Fruit fly (Drosophila melanogaster) whole organism, embryonic: Measurements from ENCODE around the gene CG10365.

Experiments
- Ada2b ChIP-seq: fragments of 200-800 bp; sonication (Bioruptor generic); IDR thresholded peaks from 2 replicates; pipeline ENCODE4 v1.3.6; 2022; ENCODE audit warnings: missing biosample characterization, missing genetic modification characterization
- B-H1 ChIP-seq: fragments of 200-800 bp; sonication (Bioruptor generic); IDR thresholded peaks from 3 replicates; pipeline ENCODE4 v1.3.6; 2022; ENCODE audit warnings: missing biosample characterization, missing genetic modification characterization
- CG10654 ChIP-seq: fragments of 200-800 bp; sonication (Bioruptor generic); optimal IDR thresholded peaks from 2 replicates; lab custom pipeline; 2016; ENCODE audit warnings: missing biosample characterization, missing genetic modification characterization
- CG12071 ChIP-seq: fragments of 200-800 bp; sonication (Bioruptor generic); optimal IDR thresholded peaks from 3 replicates; lab custom pipeline; 2018; ENCODE audit warnings: missing biosample characterization, mild to moderate bottlenecking, missing genetic modification characterization
- CG1233 ChIP-seq: fragments of 200-800 bp; sonication (Bioruptor generic); optimal IDR thresholded peaks from 4 replicates; lab custom pipeline; 2018; ENCODE audit warnings: missing biosample characterization, mild to moderate bottlenecking, missing genetic modification characterization
- CG13123 ChIP-seq: fragments of 200-800 bp; sonication (Bioruptor generic); optimal IDR thresholded peaks from 2 replicates; lab custom pipeline; 2016; ENCODE audit warnings: missing biosample characterization, missing genetic modification characterization
- CG14860 ChIP-seq: fragments of 200-800 bp; sonication (Bioruptor generic); IDR thresholded peaks from 3 replicates; pipeline ENCODE4 v1.3.6; 2022; ENCODE audit warnings: missing biosample characterization, missing genetic modification characterization; ENCODE audit not compliant: partially characterized antibody
- CG14965 ChIP-seq: fragments of 200-800 bp; sonication (Bioruptor generic); optimal IDR thresholded peaks from 2 replicates; lab custom pipeline; 2016; ENCODE audit warnings: missing biosample characterization, missing genetic modification characterization, borderline replicate concordance
- CG15011 ChIP-seq: fragments of 200-800 bp; sonication (Bioruptor generic); optimal IDR thresholded peaks from 3 replicates; lab custom pipeline; 2018; ENCODE audit warnings: missing biosample characterization, mild to moderate bottlenecking, missing genetic modification characterization
- CG15073 ChIP-seq: fragments of 200-800 bp; sonication (Bioruptor generic); optimal IDR thresholded peaks from 2 replicates; lab custom pipeline; 2016; ENCODE audit warnings: missing biosample characterization, missing genetic modification characterization
- CG15269 ChIP-seq: fragments of 200-800 bp; sonication (Bioruptor generic); optimal IDR thresholded peaks from 2 replicates; lab custom pipeline; 2018; ENCODE audit warnings: missing biosample characterization, mild to moderate bottlenecking, missing genetic modification characterization, moderate library complexity
- CG1529 ChIP-seq: fragments of 200-800 bp; sonication (Bioruptor generic); optimal IDR thresholded peaks from 3 replicates; lab custom pipeline; 2018; ENCODE audit warnings: missing biosample characterization, missing genetic modification characterization
- CG15601 ChIP-seq: fragments of 200-800 bp; sonication (Bioruptor generic); optimal IDR thresholded peaks from 3 replicates; lab custom pipeline; 2019; ENCODE audit warnings: missing biosample characterization, mild to moderate bottlenecking, missing genetic modification characterization, moderate library complexity
- CG16779 ChIP-seq: fragments of 200-800 bp; sonication (Bioruptor generic); IDR thresholded peaks from 2 replicates; pipeline ENCODE4 v1.3.6; 2022; ENCODE audit warnings: missing biosample characterization, missing genetic modification characterization
- CG17361 ChIP-seq: fragments of 200-800 bp; sonication (Bioruptor generic); IDR thresholded peaks from 3 replicates; pipeline ENCODE4 v1.3.6; 2022; ENCODE audit warnings: missing biosample characterization, missing genetic modification characterization
- CG18262 ChIP-seq: fragments of 200-800 bp; optimal IDR thresholded peaks from 3 replicates; lab custom pipeline; 2019; ENCODE audit warnings: missing biosample characterization, mild to moderate bottlenecking, missing genetic modification characterization, moderate library complexity
- CG3726 ChIP-seq: fragments of 200-800 bp; sonication (Bioruptor generic); IDR thresholded peaks from 3 replicates; pipeline ENCODE4, ENCODE4 v1.3.6; 2022; ENCODE audit warnings: missing biosample characterization, missing genetic modification characterization
- CG4820 ChIP-seq: fragments of 200-800 bp; sonication (Bioruptor generic); optimal IDR thresholded peaks from 3 replicates; lab custom pipeline; 2016; ENCODE audit warnings: missing biosample characterization, missing genetic modification characterization
- CG5245 ChIP-seq: fragments of 200-800 bp; sonication (Bioruptor generic); optimal IDR thresholded peaks from 3 replicates; lab custom pipeline; 2016; ENCODE audit warnings: missing biosample characterization, missing genetic modification characterization
- CG6791 ChIP-seq: fragments of 200-800 bp; sonication (Bioruptor generic); IDR thresholded peaks from 3 replicates; pipeline ENCODE4 v1.3.6; 2022; ENCODE audit warnings: missing biosample characterization, missing genetic modification characterization; ENCODE audit not compliant: partially characterized antibody
- CG7745 ChIP-seq: fragments of 200-800 bp; sonication (Bioruptor generic); optimal IDR thresholded peaks from 2 replicates; lab custom pipeline; 2018; ENCODE audit warnings: missing biosample characterization, mild to moderate bottlenecking, missing genetic modification characterization, moderate library complexity
- CG7839 ChIP-seq: fragments of 200-800 bp; sonication (Bioruptor generic); optimal IDR thresholded peaks from 3 replicates; lab custom pipeline; 2018; ENCODE audit warnings: missing biosample characterization, mild to moderate bottlenecking, missing genetic modification characterization, moderate library complexity
- CG9437 ChIP-seq: fragments of 200-800 bp; sonication (Bioruptor generic); optimal IDR thresholded peaks from 2 replicates; lab custom pipeline; 2018; ENCODE audit warnings: missing biosample characterization, mild to moderate bottlenecking, missing genetic modification characterization
- Dfd ChIP-seq, 2 experiments: fragments of >200 bp; optimal IDR thresholded peaks; 2 replicates each; lab custom pipeline; 2017; ENCODE audit warnings: missing biosample characterization in 2 of 2, missing genetic modification characterization in 2 of 2
- ERR ChIP-seq: fragments of 200-800 bp; sonication (Bioruptor generic); optimal IDR thresholded peaks from 2 replicates; lab custom pipeline; 2016; ENCODE audit warnings: missing biosample characterization, missing genetic modification characterization
- Ets65A ChIP-seq: fragments of 200-800 bp; sonication (Bioruptor generic); peaks from one replicate; lab custom pipeline; 2016; ENCODE audit warnings: missing biosample characterization, missing genetic modification characterization
- Hsf ChIP-seq: fragments of 200-800 bp; sonication (Bioruptor generic); optimal IDR thresholded peaks from 3 replicates; lab custom pipeline; 2016; ENCODE audit warnings: missing biosample characterization, missing genetic modification characterization
- Lpt ChIP-seq: fragments of >200 bp; optimal IDR thresholded peaks from 2 replicates; lab custom pipeline; 2018; ENCODE audit warnings: missing biosample characterization, missing genetic modification characterization
- MESR4 ChIP-seq: fragments of 200-800 bp; sonication (Bioruptor generic); optimal IDR thresholded peaks from 2 replicates; lab custom pipeline; 2018; ENCODE audit warnings: missing biosample characterization, mild to moderate bottlenecking, missing genetic modification characterization, moderate library complexity
- NK7.1 ChIP-seq: fragments of 200-800 bp; sonication (Bioruptor generic); optimal IDR thresholded peaks from 3 replicates; lab custom pipeline; 2016; ENCODE audit warnings: missing biosample characterization, missing genetic modification characterization
- Nf-YB ChIP-seq: fragments of 200-800 bp; sonication (Bioruptor generic); optimal IDR thresholded peaks from 3 replicates; lab custom pipeline; 2019; ENCODE audit warnings: missing biosample characterization, mild to moderate bottlenecking, missing genetic modification characterization, moderate library complexity
- Sin3A ChIP-seq: fragments of >200 bp; optimal IDR thresholded peaks from 2 replicates; lab custom pipeline; 2018
- Spps ChIP-seq: fragments of 200-800 bp; sonication (Bioruptor generic); optimal IDR thresholded peaks from 2 replicates; lab custom pipeline; 2018; ENCODE audit warnings: missing biosample characterization, mild to moderate bottlenecking, missing genetic modification characterization
- Sry-β ChIP-seq: fragments of 200-800 bp; sonication (Bioruptor generic); optimal IDR thresholded peaks from 2 replicates; lab custom pipeline; 2018; ENCODE audit warnings: missing biosample characterization, mild to moderate bottlenecking, missing genetic modification characterization, moderate library complexity
- Stat92E ChIP-seq, 3 experiments: fragments of >200 bp in 2 of 3; fragments of 200-800 bp in 1 of 3; sonication (Bioruptor generic) in 1 of 3; optimal IDR thresholded peaks; 2 replicates each; lab custom pipeline; 2017 to 2019; ENCODE audit warnings: missing biosample characterization in 3 of 3, missing genetic modification characterization in 3 of 3, mild to moderate bottlenecking in 1 of 3, moderate library complexity in 1 of 3
- Taf1 ChIP-seq: fragments of 200-800 bp; sonication (Bioruptor generic); IDR thresholded peaks from 2 replicates; pipeline ENCODE4 v1.3.6; 2022; ENCODE audit warnings: missing biosample characterization, missing genetic modification characterization
- Vsx1 ChIP-seq: fragments of 200-800 bp; sonication (Bioruptor generic); optimal IDR thresholded peaks from 2 replicates; lab custom pipeline; 2017; ENCODE audit warnings: missing biosample characterization, mild to moderate bottlenecking, missing genetic modification characterization, missing genetic modification reagents
- bigmax ChIP-seq: fragments of 200-800 bp; sonication (Bioruptor generic); optimal IDR thresholded peaks from 2 replicates; lab custom pipeline; 2018; ENCODE audit warnings: missing biosample characterization, mild to moderate bottlenecking, missing genetic modification characterization
- gce ChIP-seq: fragments of 200-800 bp; sonication (Bioruptor generic); IDR thresholded peaks from 3 replicates; pipeline ENCODE4 v1.3.6; 2022; ENCODE audit warnings: missing biosample characterization, missing genetic modification characterization
- kay ChIP-seq: fragments of 200-800 bp; sonication (Bioruptor generic); optimal IDR thresholded peaks from 2 replicates; lab custom pipeline; 2016; ENCODE audit warnings: missing biosample characterization, missing genetic modification characterization
- mld ChIP-seq: fragments of 200-800 bp; sonication (Bioruptor generic); IDR thresholded peaks from 3 replicates; pipeline ENCODE4 v1.3.6; 2022; ENCODE audit warnings: missing biosample characterization, missing genetic modification characterization; ENCODE audit not compliant: partially characterized antibody
- nerfin-1 ChIP-seq: fragments of 200-800 bp; sonication (Bioruptor generic); optimal IDR thresholded peaks from 3 replicates; lab custom pipeline; 2019; ENCODE audit warnings: missing biosample characterization, mild to moderate bottlenecking, missing genetic modification characterization, moderate library complexity
- otp ChIP-seq: fragments of 200-800 bp; sonication (Bioruptor generic); IDR thresholded peaks from 3 replicates; pipeline ENCODE4, ENCODE4 v1.3.6; 2022; ENCODE audit warnings: missing biosample characterization, missing genetic modification characterization
- pan ChIP-seq, 4 experiments: fragments of >200 bp in 3 of 4; fragments of 200-800 bp in 1 of 4; sonication (Bioruptor generic) in 1 of 4; optimal IDR thresholded peaks in 3 of 4; IDR thresholded peaks in 1 of 4; 2 replicates each; pipeline versions ENCODE4 v1.3.6 to Lab custom; 2017 to 2022; ENCODE audit warnings: missing biosample characterization in 2 of 4, missing genetic modification characterization in 2 of 4, mixed read lengths in 1 of 4
- pho ChIP-seq: fragments of 200-800 bp; sonication (Bioruptor generic); optimal IDR thresholded peaks from 2 replicates; lab custom pipeline; 2016; ENCODE audit warnings: missing biosample characterization, missing genetic modification characterization
- seq ChIP-seq: fragments of 200-800 bp; sonication (Bioruptor generic); IDR thresholded peaks from 2 replicates; pipeline ENCODE4 v1.3.6; 2022; ENCODE audit warnings: missing biosample characterization, missing genetic modification characterization
- slbo ChIP-seq: fragments of 200-800 bp; sonication (Bioruptor generic); IDR thresholded peaks from 2 replicates; pipeline ENCODE4 v1.3.6; 2022; ENCODE audit warnings: missing biosample characterization, missing genetic modification characterization
- tap ChIP-seq: fragments of 200-800 bp; optimal IDR thresholded peaks from 3 replicates; lab custom pipeline; 2019; ENCODE audit warnings: missing biosample characterization, mild to moderate bottlenecking, missing genetic modification characterization, moderate library complexity
- tll ChIP-seq, 2 experiments: fragments of 200-800 bp in 1 of 2; fragments of >200 bp in 1 of 2; sonication (Bioruptor generic) in 1 of 2; optimal IDR thresholded peaks; 2 replicates each; lab custom pipeline; 2017 to 2019; ENCODE audit warnings: missing biosample characterization in 2 of 2, missing genetic modification characterization in 2 of 2, mild to moderate bottlenecking in 1 of 2, moderate library complexity in 1 of 2
- vvl ChIP-seq: fragments of 200-800 bp; sonication (Bioruptor generic); IDR thresholded peaks from 2 replicates; pipeline ENCODE4 v1.3.6; 2022; ENCODE audit warnings: missing biosample characterization, missing genetic modification characterization
- yki ChIP-seq: fragments of >200 bp; optimal IDR thresholded peaks from 3 replicates; lab custom pipeline; 2018

The CG10365 gene

dm6 chr3R:23772808-23773207 is 49.7 kb downstream of the CG10365 start, which contains the start of gene tst (continued):
- TF ChIP-seq CG3726 (GFP tag; lab: Robert Waterston, UW) (peak; percentile 97), CG5245 (GFP tag; lab: Kevin White, UChicago) (peak; percentile 83), CG15073 (GFP tag; lab: Kevin White, UChicago) (peak; percentile 42), bigmax (GFP tag; lab: Kevin White, UChicago) (no peak), CG7839 (tag; lab: Kevin White, UChicago) (peak; percentile 93), CG15011 (GFP tag; lab: Kevin White, UChicago) (peak; percentile 76), Dfd (GFP tag; optimal IDR thresholded peaks at IDR 0.05; lab: Kevin White, UChicago) (no peak), ERR (GFP tag; lab: Kevin White, UChicago) (no peak), CG15269 (tag; lab: Kevin White, UChicago) (peak; percentile 91), Sry-β (peak; percentile 59), slbo (peak; percentile 99), CG4820 (GFP tag; lab: Kevin White, UChicago) (peak; percentile 82), kay (GFP tag; lab: Kevin White, UChicago) (peak; percentile 74), CG15601 (peak; percentile 85), Spps (peak; percentile 83), tap (tag; lab: Kevin White, UChicago) (peak; percentile 84), Vsx1 (peak; percentile 83), tll (GFP tag; optimal IDR thresholded peaks at IDR 0.05; lab: Kevin White, UChicago) (peak in 1 of 2 experiments; percentile 30), mld (GFP tag; lab: Robert Waterston, UW) (no peak), CG9437 (GFP tag; lab: Kevin White, UChicago) (peak; percentile 81), Ets65A (peak; percentile 92), CG14860 (GFP tag; lab: Robert Waterston, UW) (no peak), CG13123 (GFP tag; lab: Kevin White, UChicago) (peak; percentile 87), Taf1 (GFP tag; lab: Robert Waterston, UW) (peak; percentile 93), CG12071 (GFP tag; lab: Kevin White, UChicago) (no peak), Hsf (GFP tag; lab: Kevin White, UChicago) (peak; percentile 61), pho (peak; percentile 19), CG17361 (peak; percentile 95), nerfin-1 (tag; lab: Kevin White, UChicago) (peak; percentile 79), gce (peak; percentile 92), CG14965 (no peak), Sin3A (lab: Kevin White, UChicago) (peak; percentile 5), NK7.1 (GFP tag; lab: Kevin White, UChicago) (no peak), vvl (peak; percentile 99), Lpt (no peak), pan (optimal IDR thresholded peaks at IDR 0.05; lab: Kevin White, UChicago) (no peak), pan (GFP tag; optimal IDR thresholded peaks at IDR 0.05 in 1 of 2, IDR thresholded peaks at IDR 0.05 in 1 of 2) (peak in 1 of 2 experiments; percentile 97), yki (lab: Kevin White, UChicago) (no peak), Nf-YB (GFP tag; lab: Kevin White, UChicago) (peak; percentile 69), CG10654 (peak; percentile 91), CG18262 (tag; lab: Kevin White, UChicago) (peak; percentile 94), seq (GFP tag; lab: Robert Waterston, UW) (peak; percentile 88), CG7745 (tag; lab: Kevin White, UChicago) (no peak), otp (GFP tag; lab: Robert Waterston, UW) (peak; percentile 88; the same call in 2 of the 3 replicates), B-H1 (GFP tag; lab: Robert Waterston, UW) (peak; percentile 96), CG1233 (peak; percentile 86), Ada2b (peak; percentile 96), Stat92E (GFP tag; optimal IDR thresholded peaks at IDR 0.05; lab: Kevin White, UChicago) (peak in 1 of 3 experiments; percentile 36), CG16779 (GFP tag; lab: Robert Waterston, UW) (peak; percentile 84), CG6791 (GFP tag; lab: Robert Waterston, UW) (no peak), MESR4 (GFP tag; lab: Kevin White, UChicago) (peak; percentile 36), CG1529 (GFP tag; lab: Kevin White, UChicago) (peak; percentile 69)
